Worm (Caenorhabditis elegans): Measurements from ENCODE around the gene tatn-1.
A peak's percentile ranks its signal among the peaks of the same experiment; 100 is the strongest.

The tatn-1 gene

ce11 chrX:14790320-14791048, at the start of gene tatn-1 (continued):
- TF ChIP-seq efl-1 (optimal IDR thresholded peaks at IDR 0.05) (peak; percentile 18 to 24), efl-1 (GFP tag; optimal IDR thresholded peaks at IDR 0.05 in 1 of 2) (peak in 1 of 2 experiments; percentile 95), nhr-11 (tag; optimal IDR thresholded peaks at IDR 0.05) (no peak), lin-15B (tag; optimal IDR thresholded peaks at IDR 0.05) (no peak), unc-98 (GFP tag; IDR thresholded peaks at IDR 0.05) (no peak), fkh-4 (tag; optimal IDR thresholded peaks at IDR 0.05; ENCODE audit: borderline replicate concordance) (no peak), fkh-10 (GFP tag; optimal IDR thresholded peaks at IDR 0.05) (no peak), nhr-77 (tag; optimal IDR thresholded peaks at IDR 0.05) (peak; percentile 2), ceh-63 (GFP tag; optimal IDR thresholded peaks at IDR 0.05) (no peak), unc-86 (tag; optimal IDR thresholded peaks at IDR 0.05) (no peak), lin-35 (GFP tag; optimal IDR thresholded peaks at IDR 0.05) (peak; percentile 37 to 80), nhr-19 (GFP tag; conservative IDR thresholded peaks at IDR 0.05) (peak; percentile 72), dpl-1 (GFP tag; optimal IDR thresholded peaks at IDR 0.05) (peak in 2 of 3 experiments; percentile 1 to 38), sox-4 (tag; optimal IDR thresholded peaks at IDR 0.05) (no peak), aha-1 (tag; optimal IDR thresholded peaks at IDR 0.05) (no peak), C16A3.4 (tag; optimal IDR thresholded peaks at IDR 0.05) (peak; percentile 48), nhr-28 (tag; optimal IDR thresholded peaks at IDR 0.05) (no peak), sptf-1 (tag; optimal IDR thresholded peaks at IDR 0.05) (no peak), alr-1 (tag; optimal IDR thresholded peaks at IDR 0.05; ENCODE audit: borderline replicate concordance) (no peak), ceh-88 (GFP tag; IDR thresholded peaks at IDR 0.05) (no peak), fos-1 (tag; optimal IDR thresholded peaks at IDR 0.05) (no peak), elt-2 (tag; optimal IDR thresholded peaks at IDR 0.05) (peak; percentile 95), nhr-84 (tag; optimal IDR thresholded peaks at IDR 0.05) (no peak), Y116A8C.19 (tag; optimal IDR thresholded peaks at IDR 0.05; ENCODE audit: borderline replicate concordance) (no peak), ztf-11 (tag; optimal IDR thresholded peaks at IDR 0.05) (peak in 1 of 2 experiments; percentile 6), xbp-1 (tag; optimal IDR thresholded peaks at IDR 0.05) (peak; percentile 71), C04F5.9 (tag; optimal IDR thresholded peaks at IDR 0.05) (no peak), tbx-2 (tag; optimal IDR thresholded peaks at IDR 0.05) (peak; percentile 88), lin-39 (tag; optimal IDR thresholded peaks at IDR 0.05) (peak; percentile 11), unc-30 (tag; optimal IDR thresholded peaks at IDR 0.05) (no peak), ceh-8 (GFP tag; optimal IDR thresholded peaks at IDR 0.05) (no peak), ceh-82 (tag; optimal IDR thresholded peaks at IDR 0.05) (peak in 1 of 3 experiments; percentile 0), nhr-47 (tag; optimal IDR thresholded peaks at IDR 0.05) (peak; percentile 78)

DNA sequence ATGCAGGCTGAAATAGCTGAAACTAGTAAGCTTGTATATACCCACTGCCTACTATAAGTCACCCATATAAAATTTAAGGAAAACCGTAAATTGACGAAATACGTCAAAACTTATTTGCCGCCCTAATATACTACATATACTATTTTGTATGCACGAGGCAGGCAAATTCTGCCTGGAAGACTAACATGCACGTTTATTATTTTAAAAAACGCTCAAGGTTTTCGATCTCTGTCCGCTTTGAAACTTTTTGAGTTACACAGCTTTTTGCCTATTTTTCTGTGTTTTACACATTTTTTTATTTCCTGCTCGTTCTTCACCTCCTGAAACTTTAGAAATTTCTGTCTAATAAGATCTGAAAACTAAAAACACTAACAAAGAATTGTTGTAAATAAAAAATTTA, 47.6 kb upstream of the tatn-1 start:
- TF ChIP-seq ztf-4 (tag; optimal IDR thresholded peaks at IDR 0.05), result peak; percentile 36
- TF ChIP-seq vab-15 (tag; optimal IDR thresholded peaks at IDR 0.05), result no peak

DNA sequence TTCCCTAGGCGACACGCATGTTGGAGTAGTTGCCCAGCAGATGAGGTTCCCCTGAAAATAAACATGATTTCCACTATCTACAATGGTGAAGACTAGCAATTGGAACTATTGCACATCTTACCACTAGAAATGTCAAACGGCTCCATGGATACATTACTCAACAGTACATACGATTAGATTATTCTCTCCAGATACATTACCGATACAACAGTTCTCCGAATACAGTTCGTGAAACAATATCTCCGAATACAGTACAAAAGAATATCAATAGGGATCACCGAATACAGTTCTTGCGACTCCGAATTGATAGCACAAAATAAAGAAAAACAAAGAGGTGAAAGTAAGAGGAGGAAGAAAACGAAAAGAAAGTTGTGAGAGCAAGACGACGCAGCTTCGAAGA, 47.0 kb upstream of the tatn-1 start, which contains the start of gene C05G5.7:
Gene C05G5.7, minus strand, starts transcription at position 1 of the 400 bp plus-strand sequence.
- TF ChIP-seq ets-5 (GFP tag; IDR thresholded peaks at IDR 0.05) (no peak), tbx-2 (tag; optimal IDR thresholded peaks at IDR 0.05) (no peak), dpl-1 (GFP tag; optimal IDR thresholded peaks at IDR 0.05) (no peak), ztf-4 (tag; optimal IDR thresholded peaks at IDR 0.05) (no peak), C16A3.4 (tag; optimal IDR thresholded peaks at IDR 0.05) (no peak), snpc-4 (tag; optimal IDR thresholded peaks at IDR 0.05) (no peak), hlh-17 (GFP tag; optimal IDR thresholded peaks at IDR 0.05; ENCODE audit: borderline replicate concordance) (no peak), C34B4.2 (tag; optimal IDR thresholded peaks at IDR 0.05) (no peak), lin-35 (GFP tag; optimal IDR thresholded peaks at IDR 0.05) (no peak), snu-23 (GFP tag; optimal IDR thresholded peaks at IDR 0.05) (no peak), lin-15B (tag; optimal IDR thresholded peaks at IDR 0.05) (no peak), mdl-1 (tag; optimal IDR thresholded peaks at IDR 0.05) (no peak), nhr-71 (tag; optimal IDR thresholded peaks at IDR 0.05) (no peak), zag-1 (tag; optimal IDR thresholded peaks at IDR 0.05) (no peak), xbp-1 (tag; optimal IDR thresholded peaks at IDR 0.05) (no peak), sup-37 (GFP tag; optimal IDR thresholded peaks at IDR 0.05) (no peak)

All from whole organism, L1 larva.